Worm (Caenorhabditis elegans) whole organism, L1 larva: Measurements from ENCODE around the gene F41C6.4.

Experiments used
- C04F5.9 ChIP-seq: sonication (generic microtip); optimal IDR thresholded peaks from 2 replicates; lab custom pipeline; 2016; ENCODE audit warnings: missing genetic modification characterization, missing compliant biosample characterization
- C16A3.4 ChIP-seq: fragments of 150-350 bp; optimal IDR thresholded peaks from 2 replicates; lab custom pipeline; 2014; ENCODE audit warnings: missing biosample characterization, missing genetic modification characterization
- blmp-1 ChIP-seq: fragments of 150-350 bp; optimal IDR thresholded peaks from 2 replicates; lab custom pipeline; 2014; ENCODE audit warnings: missing biosample characterization, missing genetic modification characterization
- ceh-8 ChIP-seq: fragments of 200-800 bp; sonication (Bioruptor generic); optimal IDR thresholded peaks from 2 replicates; lab custom pipeline; 2018; ENCODE audit warnings: mild to moderate bottlenecking, missing genetic modification characterization, moderate library complexity, missing compliant biosample characterization
- ceh-88 ChIP-seq: fragments of 200-800 bp; sonication (Bioruptor generic); IDR thresholded peaks from 2 replicates; pipeline ENCODE4 v1.3.6; 2022; ENCODE audit warnings: missing genetic modification characterization, missing compliant biosample characterization
- dpl-1 ChIP-seq, 3 experiments: fragments of 150-350 bp in 2 of 3; sonication (generic microtip) in 1 of 3; optimal IDR thresholded peaks; 2 replicates each; lab custom pipeline; 2014 to 2017; ENCODE audit warnings: missing biosample characterization in 3 of 3, missing genetic modification characterization in 3 of 3, missing genetic modification reagents in 3 of 3
- efl-1 ChIP-seq, 4 experiments: fragments of 150-350 bp; optimal IDR thresholded peaks in 3 of 4; peaks in 1 of 4; 1 replicate in 1 of 4; 2 replicates in 3 of 4; lab custom pipeline; 2014; ENCODE audit warnings: missing biosample characterization in 2 of 4, missing genetic modification characterization in 2 of 4, missing genetic modification reagents in 2 of 4
- fkh-10 ChIP-seq: sonication (generic microtip); optimal IDR thresholded peaks from 2 replicates; lab custom pipeline; 2017; ENCODE audit warnings: missing biosample characterization, missing genetic modification reagents, missing genetic modification characterization
- fkh-4 ChIP-seq: sonication (generic microtip); optimal IDR thresholded peaks from 2 replicates; lab custom pipeline; 2016; ENCODE audit warnings: missing compliant biosample characterization, missing genetic modification characterization, borderline replicate concordance
- fkh-8 ChIP-seq: sonication (generic microtip); optimal IDR thresholded peaks from 2 replicates; lab custom pipeline; 2016; ENCODE audit warnings: mild to moderate bottlenecking, missing genetic modification characterization, missing compliant biosample characterization
- fos-1 ChIP-seq: fragments of 150-350 bp; optimal IDR thresholded peaks from 2 replicates; lab custom pipeline; 2014; ENCODE audit warnings: missing biosample characterization, missing genetic modification characterization
- hlh-17 ChIP-seq: fragments of 200-800 bp; sonication (Bioruptor generic); optimal IDR thresholded peaks from 2 replicates; lab custom pipeline; 2018; ENCODE audit warnings: missing genetic modification characterization, mild to moderate bottlenecking, missing compliant biosample characterization, moderate library complexity, borderline replicate concordance
- hlh-4 ChIP-seq: sonication (generic microtip); optimal IDR thresholded peaks from 2 replicates; lab custom pipeline; 2016; ENCODE audit warnings: mild to moderate bottlenecking, missing genetic modification characterization, missing compliant biosample characterization
- hpl-2 ChIP-seq: fragments of 150-350 bp; optimal IDR thresholded peaks from 2 replicates; lab custom pipeline; 2014; ENCODE audit warnings: missing biosample characterization, missing genetic modification reagents, missing genetic modification characterization
- irx-1 ChIP-seq: sonication (generic microtip); optimal IDR thresholded peaks from 2 replicates; lab custom pipeline; 2016; ENCODE audit warnings: missing genetic modification characterization, missing compliant biosample characterization
- jun-1 ChIP-seq: fragments of 150-350 bp; optimal IDR thresholded peaks from 2 replicates; lab custom pipeline; 2014; ENCODE audit warnings: missing biosample characterization, missing genetic modification reagents, missing genetic modification characterization
- lin-13 ChIP-seq: fragments of 150-350 bp; optimal IDR thresholded peaks from 2 replicates; lab custom pipeline; 2014; ENCODE audit warnings: missing biosample characterization, missing genetic modification reagents, missing genetic modification characterization
- lin-14 ChIP-seq: fragments of 200-800 bp; sonication (Bioruptor generic); optimal IDR thresholded peaks from 2 replicates; lab custom pipeline; 2018; ENCODE audit warnings: mild to moderate bottlenecking, missing genetic modification characterization, moderate library complexity, missing compliant biosample characterization
- lin-15B ChIP-seq: fragments of 150-350 bp; sonication (generic microtip); optimal IDR thresholded peaks from 3 replicates; lab custom pipeline; 2014; ENCODE audit warnings: missing biosample characterization, missing genetic modification characterization
- lin-39 ChIP-seq: fragments of 150-350 bp; optimal IDR thresholded peaks from 2 replicates; lab custom pipeline; 2014; ENCODE audit warnings: missing biosample characterization, missing genetic modification reagents, missing genetic modification characterization
- lir-3 ChIP-seq: sonication (generic microtip); optimal IDR thresholded peaks from 2 replicates; lab custom pipeline; 2016; ENCODE audit warnings: mild to moderate bottlenecking, missing genetic modification characterization, moderate library complexity, missing compliant biosample characterization; ENCODE audit not compliant: poor library complexity
- mdl-1 ChIP-seq, 2 experiments: fragments of 150-350 bp; optimal IDR thresholded peaks; 2 replicates each; lab custom pipeline; 2014 to 2017; ENCODE audit warnings: missing biosample characterization in 2 of 2, missing genetic modification characterization in 2 of 2, inconsistent platforms in 1 of 2
- mef-2 ChIP-seq: fragments of 150-350 bp; optimal IDR thresholded peaks from 2 replicates; lab custom pipeline; 2014; ENCODE audit warnings: missing biosample characterization, missing genetic modification characterization
- nhr-11 ChIP-seq: fragments of 150-350 bp; optimal IDR thresholded peaks from 2 replicates; lab custom pipeline; 2014; ENCODE audit warnings: missing biosample characterization, missing genetic modification characterization
- nhr-19 ChIP-seq: fragments of 200-800 bp; sonication (Bioruptor generic); conservative IDR thresholded peaks from 2 replicates; pipeline ENCODE4 v1.3.6; 2022; ENCODE audit warnings: missing genetic modification characterization, missing compliant biosample characterization
- nhr-20 ChIP-seq: sonication (generic microtip); optimal IDR thresholded peaks from 2 replicates; lab custom pipeline; 2016; ENCODE audit warnings: mild to moderate bottlenecking, missing genetic modification characterization, missing compliant biosample characterization
- nhr-237 ChIP-seq: fragments of 150-350 bp; optimal IDR thresholded peaks from 2 replicates; lab custom pipeline; 2014; ENCODE audit warnings: missing biosample characterization, missing genetic modification characterization
- nhr-28 ChIP-seq: fragments of 150-350 bp; optimal IDR thresholded peaks from 2 replicates; lab custom pipeline; 2014; ENCODE audit warnings: missing biosample characterization, missing genetic modification characterization
- nhr-47 ChIP-seq: sonication (generic microtip); optimal IDR thresholded peaks from 2 replicates; lab custom pipeline; 2016; ENCODE audit warnings: mild to moderate bottlenecking, missing genetic modification characterization, moderate library complexity, missing compliant biosample characterization
- nhr-77 ChIP-seq: fragments of 150-350 bp; optimal IDR thresholded peaks from 2 replicates; lab custom pipeline; 2014; ENCODE audit warnings: missing biosample characterization, missing genetic modification characterization
- nhr-85 ChIP-seq: sonication (generic microtip); peaks from one replicate; lab custom pipeline; 2016; ENCODE audit warnings: missing genetic modification characterization, inconsistent platforms, missing compliant biosample characterization
- nhr-90 ChIP-seq: sonication (generic microtip); optimal IDR thresholded peaks from 2 replicates; lab custom pipeline; 2016; ENCODE audit warnings: mild to moderate bottlenecking, missing genetic modification characterization, missing compliant biosample characterization; ENCODE audit not compliant: poor library complexity
- pag-3 ChIP-seq: sonication (generic microtip); optimal IDR thresholded peaks from 2 replicates; lab custom pipeline; 2017; ENCODE audit warnings: missing genetic modification characterization, mild to moderate bottlenecking, missing compliant biosample characterization, antibody characterized with exemption, borderline replicate concordance; ENCODE audit not compliant: insufficient read depth
- pqm-1 ChIP-seq: sonication (generic microtip); optimal IDR thresholded peaks from 3 replicates; lab custom pipeline; 2017; ENCODE audit warnings: missing biosample characterization, missing genetic modification characterization
- skn-1 ChIP-seq: fragments of 150-350 bp; optimal IDR thresholded peaks from 2 replicates; lab custom pipeline; 2014; ENCODE audit warnings: missing biosample characterization, missing genetic modification characterization
- snpc-4 ChIP-seq: fragments of 150-350 bp; optimal IDR thresholded peaks from 2 replicates; lab custom pipeline; 2014; ENCODE audit warnings: missing biosample characterization, missing genetic modification characterization
- snu-23 ChIP-seq: sonication (generic microtip); optimal IDR thresholded peaks from 2 replicates; lab custom pipeline; 2016; ENCODE audit warnings: missing genetic modification characterization, missing compliant biosample characterization
- sox-4 ChIP-seq: sonication (generic microtip); optimal IDR thresholded peaks from 2 replicates; lab custom pipeline; 2016; ENCODE audit warnings: missing genetic modification characterization, missing compliant biosample characterization
- tlp-1 ChIP-seq: fragments of 150-350 bp; optimal IDR thresholded peaks from 2 replicates; lab custom pipeline; 2014; ENCODE audit warnings: missing biosample characterization, missing genetic modification characterization
- unc-130 ChIP-seq: fragments of 150-350 bp; optimal IDR thresholded peaks from 2 replicates; lab custom pipeline; 2017; ENCODE audit warnings: missing biosample characterization, missing genetic modification characterization, inconsistent platforms
- unc-30 ChIP-seq: sonication (generic microtip); optimal IDR thresholded peaks from 2 replicates; lab custom pipeline; 2017; ENCODE audit warnings: missing biosample characterization, missing genetic modification characterization
- unc-62 ChIP-seq: fragments of 150-350 bp; optimal IDR thresholded peaks from 2 replicates; lab custom pipeline; 2014; ENCODE audit warnings: missing biosample characterization, missing genetic modification reagents, missing genetic modification characterization
- unc-86 ChIP-seq: sonication (generic microtip); optimal IDR thresholded peaks from 2 replicates; lab custom pipeline; 2016; ENCODE audit warnings: missing genetic modification characterization, missing compliant biosample characterization
- unc-98 ChIP-seq: fragments of 200-800 bp; sonication (Bioruptor generic); IDR thresholded peaks from 2 replicates; pipeline ENCODE4 v1.3.6; 2022; ENCODE audit warnings: missing genetic modification characterization, missing compliant biosample characterization
- zag-1 ChIP-seq: fragments of 150-350 bp; optimal IDR thresholded peaks from 2 replicates; lab custom pipeline; 2014; ENCODE audit warnings: missing biosample characterization, missing genetic modification characterization
- zip-4 ChIP-seq: fragments of 200-800 bp; sonication (Bioruptor generic); optimal IDR thresholded peaks from 2 replicates; lab custom pipeline; 2018; ENCODE audit warnings: mild to moderate bottlenecking, missing genetic modification characterization, moderate library complexity, missing compliant biosample characterization
- ztf-11 ChIP-seq, 2 experiments: sonication (generic microtip); optimal IDR thresholded peaks; 2 replicates each; lab custom pipeline; 2016 to 2017; ENCODE audit warnings: missing genetic modification characterization in 2 of 2, missing biosample characterization in 1 of 2, missing compliant biosample characterization in 1 of 2
- ztf-4 ChIP-seq: fragments of 150-350 bp; optimal IDR thresholded peaks from 2 replicates; lab custom pipeline; 2014; ENCODE audit warnings: missing biosample characterization, missing genetic modification characterization

F41C6.4 gene

DNA sequence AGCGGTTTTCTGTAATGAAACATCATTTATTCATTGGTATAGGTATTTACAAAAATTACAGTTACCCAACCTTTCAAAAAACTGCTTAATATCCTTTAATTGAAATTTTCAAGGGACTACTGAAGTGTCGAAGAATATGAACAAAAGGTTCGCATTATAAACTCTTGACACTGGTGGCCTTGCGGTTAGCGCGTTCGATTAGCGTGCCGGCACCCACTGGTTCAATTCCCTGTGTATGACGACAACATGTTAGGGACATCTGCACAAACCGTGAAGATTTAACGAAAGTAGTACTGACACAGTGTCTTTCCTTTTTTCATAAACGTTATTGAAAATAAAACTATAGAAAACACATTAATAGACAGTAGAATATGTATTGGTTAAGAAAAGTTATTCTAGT lies 6.9 kb downstream of the F41C6.4 start (continued):
- TF ChIP-seq snu-23 (GFP tag; lab: Kevin White, UChicago) (peak; percentile 71), lin-15B (no peak), nhr-19 (GFP tag; lab: Robert Waterston, UW) (peak; percentile 45), hlh-4 (no peak), tlp-1 (tag; lab: Kevin White, UChicago) (no peak), efl-1 (optimal IDR thresholded peaks at IDR 0.05; lab: Kevin White, UChicago) (peak in 1 of 2 experiments; percentile 14), efl-1 (GFP tag; optimal IDR thresholded peaks at IDR 0.05 in 1 of 2; lab: Kevin White, UChicago) (no peak), ceh-88 (GFP tag; lab: Robert Waterston, UW) (0 out of 2 replicates have a peak, but pooled peaks have one; percentile 33), mdl-1 (tag; optimal IDR thresholded peaks at IDR 0.05; lab: Kevin White, UChicago) (peak in 1 of 2 experiments; percentile 13), skn-1 (no peak), zag-1 (tag; lab: Kevin White, UChicago) (no peak), pqm-1 (tag; lab: Kevin White, UChicago) (no peak), fkh-8 (tag; lab: Kevin White, UChicago) (no peak), nhr-77 (tag; lab: Kevin White, UChicago) (peak; percentile 7), unc-86 (no peak), nhr-85 (tag; lab: Kevin White, UChicago) (peak; percentile 83), lir-3 (tag; lab: Kevin White, UChicago) (peak; percentile 35), lin-39 (tag; lab: Kevin White, UChicago) (no peak), nhr-28 (tag; lab: Kevin White, UChicago) (no peak), fkh-10 (no peak), ztf-4 (tag; lab: Kevin White, UChicago) (no peak), nhr-90 (tag; lab: Kevin White, UChicago) (peak; percentile 66), lin-13 (GFP tag; lab: Kevin White, UChicago) (no peak), sox-4 (tag; lab: Kevin White, UChicago) (no peak), unc-98 (GFP tag; lab: Robert Waterston, UW) (no peak), fkh-4 (no peak), blmp-1 (no peak), nhr-237 (no peak), nhr-47 (tag; lab: Kevin White, UChicago) (peak; percentile 47), zip-4 (GFP tag; lab: Kevin White, UChicago) (no peak), lin-14 (GFP tag; lab: Kevin White, UChicago) (peak; percentile 50), mef-2 (tag; lab: Kevin White, UChicago) (no peak), pag-3 (tag; lab: Kevin White, UChicago) (no peak), unc-130 (tag; lab: Kevin White, UChicago) (no peak), C16A3.4 (tag; lab: Kevin White, UChicago) (no peak), dpl-1 (GFP tag; optimal IDR thresholded peaks at IDR 0.05; lab: Kevin White, UChicago) (peak in 1 of 3 experiments; percentile 11), ceh-8 (GFP tag; lab: Kevin White, UChicago) (no peak), nhr-11 (tag; lab: Kevin White, UChicago) (no peak), unc-62 (no peak), C04F5.9 (tag; lab: Kevin White, UChicago) (no peak)
- TF ChIP-seq, all 84 proteins: peak for 23

DNA sequence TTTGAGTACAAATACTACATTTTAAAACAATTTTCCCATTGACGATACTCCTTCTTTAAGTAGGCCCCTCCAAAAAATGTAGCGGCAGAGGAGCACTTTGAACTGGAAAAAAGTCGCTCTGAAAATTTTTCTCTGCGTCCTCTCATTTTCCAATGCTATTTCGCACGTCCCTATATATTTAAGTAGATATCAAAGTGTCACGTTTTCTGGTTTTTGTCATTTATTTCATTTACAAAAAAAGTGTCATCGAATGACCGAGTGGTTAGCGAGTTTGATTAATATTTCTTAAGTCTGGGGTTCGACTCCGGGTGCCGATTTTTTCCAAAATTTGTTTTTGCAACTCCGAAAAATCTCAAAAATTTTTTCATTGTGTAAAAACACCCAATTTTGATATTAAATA lies 7.7 kb downstream of the F41C6.4 start:
- TF ChIP-seq zag-1 (tag; lab: Kevin White, UChicago) (no peak), unc-86 (no peak), lin-14 (GFP tag; lab: Kevin White, UChicago) (no peak), ceh-8 (GFP tag; lab: Kevin White, UChicago) (no peak), lin-13 (GFP tag; lab: Kevin White, UChicago) (no peak), hlh-17 (GFP tag; lab: Kevin White, UChicago) (no peak), jun-1 (no peak), ztf-11 (tag; optimal IDR thresholded peaks at IDR 0.05; lab: Kevin White, UChicago) (no peak), skn-1 (no peak), unc-98 (GFP tag; lab: Robert Waterston, UW) (no peak), hlh-4 (no peak), nhr-237 (no peak), dpl-1 (GFP tag; optimal IDR thresholded peaks at IDR 0.05; lab: Kevin White, UChicago) (no peak), nhr-20 (no peak), irx-1 (tag; lab: Kevin White, UChicago) (no peak), fos-1 (tag; lab: Kevin White, UChicago) (no peak), hpl-2 (GFP tag; lab: Kevin White, UChicago) (no peak), snpc-4 (no peak), unc-30 (tag; lab: Kevin White, UChicago) (no peak)
